Worm (Caenorhabditis elegans): ENCODE measurements around the gene F35A5.1.

DNA sequence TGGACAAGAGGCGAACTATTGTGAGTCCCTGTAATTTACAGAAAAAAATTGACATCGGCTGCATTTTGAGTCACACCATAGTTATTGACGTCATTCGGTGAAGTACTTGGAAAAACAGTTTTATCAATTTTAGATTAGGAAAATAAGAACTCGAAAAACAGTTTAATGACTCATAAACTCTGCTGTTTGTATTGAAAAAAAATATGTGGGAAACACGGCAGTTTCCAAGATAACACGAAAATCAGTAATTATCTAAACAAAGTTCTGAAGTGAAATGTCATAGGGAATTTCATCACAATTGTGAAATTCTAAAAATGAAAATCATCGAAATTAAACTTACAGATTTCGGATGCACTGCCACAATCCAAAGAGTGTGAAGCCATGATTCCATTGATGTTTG, 7.6 kb downstream of the F35A5.1 start:
- no peak for TF ChIP-seq aptf-3 (GFP tag; IDR thresholded peaks at IDR 0.05)
- TF ChIP-seq hlh-12 (tag; optimal IDR thresholded peaks at IDR 0.05) = no peak
- TF ChIP-seq egrh-3 (GFP tag; IDR thresholded peaks at IDR 0.05) = no peak
- TF ChIP-seq ama-1 (optimal IDR thresholded peaks at IDR 0.05) = no peak
- no peak for TF ChIP-seq ama-1 (GFP tag; optimal IDR thresholded peaks at IDR 0.05)
- no peak for TF ChIP-seq akir-1 (GFP tag; optimal IDR thresholded peaks at IDR 0.05)
- no peak for TF ChIP-seq attf-6 (GFP tag; IDR thresholded peaks at IDR 0.05)
